Worm (Caenorhabditis elegans): ENCODE measurements around the gene pms-2.

- TF ChIP-seq nfya-1 (tag; optimal IDR thresholded peaks at IDR 0.05; ENCODE audit: borderline replicate concordance, insufficient read depth) (no peak), efl-1 (GFP tag; optimal IDR thresholded peaks at IDR 0.05) (no peak), rec-8 (tag; optimal IDR thresholded peaks at IDR 0.05) (no peak), ceh-27 (GFP tag; optimal IDR thresholded peaks at IDR 0.05) (no peak)
These were observed 10.4 kb upstream of the pms-2 start, which contains the start of gene srx-90 for ce11 chrV:11580826-11581225.
